Fruit fly (Drosophila melanogaster): ENCODE results near the gene CG17834.

Gene CG17834

DNA sequence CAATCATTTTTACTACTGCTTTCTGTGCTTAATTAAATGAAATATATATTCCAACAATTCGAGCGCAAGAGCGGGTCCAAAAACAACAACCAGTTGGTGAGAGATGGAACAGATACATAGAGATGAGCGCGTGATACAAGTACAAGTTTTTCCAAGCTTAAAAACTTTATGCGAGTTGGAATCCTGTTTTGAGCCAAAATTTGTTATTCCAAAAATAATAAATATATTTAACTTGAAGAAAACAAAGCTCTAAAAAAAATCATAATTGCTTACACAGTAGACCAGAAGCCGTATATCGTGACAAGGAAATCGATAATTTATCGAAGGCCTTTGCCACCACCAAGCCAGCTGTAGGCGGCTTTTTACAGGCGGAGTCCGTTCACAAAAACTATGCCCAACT is 14.2 kb upstream of the CG17834 start, which contains the start of the genes CG13097 and PIG-U (continued):
- TF ChIP-seq grn (GFP tag; optimal IDR thresholded peaks at IDR 0.05), result no peak
- no peak for TF ChIP-seq chinmo (GFP tag; IDR thresholded peaks at IDR 0.05; ENCODE audit: partially characterized antibody)
- peak; percentile 78 for TF ChIP-seq HLH54F (GFP tag; optimal IDR thresholded peaks at IDR 0.05)
- no peak for TF ChIP-seq Elba2 (GFP tag; optimal IDR thresholded peaks at IDR 0.05)
- peak; percentile 83 for TF ChIP-seq CG32532 (GFP tag; IDR thresholded peaks at IDR 0.05)
- peak; percentile 24 for TF ChIP-seq CG12769 (tag; optimal IDR thresholded peaks at IDR 0.05)
- peak; percentile 84; the same call in 2 of the 3 replicates for TF ChIP-seq ken (GFP tag; IDR thresholded peaks at IDR 0.05)
- peak; percentile 77 for TF ChIP-seq nerfin-2 (GFP tag; IDR thresholded peaks at IDR 0.05; ENCODE audit: partially characterized antibody)
- TF ChIP-seq pfk (GFP tag; optimal IDR thresholded peaks at IDR 0.05), result peak; percentile 8
- peak; percentile 81 for TF ChIP-seq dm (GFP tag; optimal IDR thresholded peaks at IDR 0.05)
- TF ChIP-seq CG7357 (GFP tag; IDR thresholded peaks at IDR 0.05), result peak; percentile 52; the same call in 1 of the 3 replicates
- peak; percentile 13 for TF ChIP-seq CTCF (GFP tag; optimal IDR thresholded peaks at IDR 0.05)
- peak; percentile 70 for TF ChIP-seq cwo (GFP tag; optimal IDR thresholded peaks at IDR 0.05)
- TF ChIP-seq aop (GFP tag; IDR thresholded peaks at IDR 0.05), result no peak
- TF ChIP-seq Chrac-16 (GFP tag; optimal IDR thresholded peaks at IDR 0.05), result peak; percentile 89
- peak; percentile 69 for TF ChIP-seq Bdp1 (GFP tag; optimal IDR thresholded peaks at IDR 0.05)
- peak; percentile 81 for TF ChIP-seq CHES-1-like (GFP tag; optimal IDR thresholded peaks at IDR 0.05)
- peak; percentile 67 for TF ChIP-seq CG10462 (GFP tag; optimal IDR thresholded peaks at IDR 0.05)
- TF ChIP-seq Sox102F (GFP tag; optimal IDR thresholded peaks at IDR 0.05), result no peak
- peak; percentile 71 for TF ChIP-seq CG10565 (GFP tag; optimal IDR thresholded peaks at IDR 0.05)
- TF ChIP-seq sens-2 (GFP tag; IDR thresholded peaks at IDR 0.05), result 0 out of 2 replicates have a peak, but pooled peaks have one; percentile 36
- peak; percentile 88 for TF ChIP-seq gem (tag; optimal IDR thresholded peaks at IDR 0.05)
- peak; percentile 91 for TF ChIP-seq Mad (GFP tag; optimal IDR thresholded peaks at IDR 0.05)
- peak; percentile 70 for TF ChIP-seq croc (GFP tag; conservative IDR thresholded peaks at IDR 0.05)
- peak; percentile 84 for TF ChIP-seq bab2 (GFP tag; optimal IDR thresholded peaks at IDR 0.05)
- no peak for TF ChIP-seq CG6254 (GFP tag; optimal IDR thresholded peaks at IDR 0.05)
- TF ChIP-seq gcm (GFP tag; optimal IDR thresholded peaks at IDR 0.05), result no peak
- peak; percentile 50 for TF ChIP-seq CG16863 (GFP tag; optimal IDR thresholded peaks at IDR 0.05)
- peak; percentile 80 for TF ChIP-seq CG33557 (GFP tag; optimal IDR thresholded peaks at IDR 0.05)
- TF ChIP-seq zfh2 (GFP tag; optimal IDR thresholded peaks at IDR 0.05), result peak; percentile 85
- TF ChIP-seq CG14014 (GFP tag; IDR thresholded peaks at IDR 0.05), result peak; percentile 73
- TF ChIP-seq CG11504 (tag; optimal IDR thresholded peaks at IDR 0.05), result no peak
- TF ChIP-seq BEAF-32 (GFP tag; optimal IDR thresholded peaks at IDR 0.05), result peak; percentile 94
- TF ChIP-seq toy (GFP tag; IDR thresholded peaks at IDR 0.05), result no peak
- no peak for TF ChIP-seq ab (GFP tag; optimal IDR thresholded peaks at IDR 0.05)
- TF ChIP-seq Abd-B (GFP tag; optimal IDR thresholded peaks at IDR 0.05), result peak; percentile 64
- peak; percentile 44 for TF ChIP-seq crc (GFP tag; optimal IDR thresholded peaks at IDR 0.05)
- TF ChIP-seq crol (GFP tag; IDR thresholded peaks at IDR 0.05), result no peak
- no peak for TF ChIP-seq Tbp (GFP tag; optimal IDR thresholded peaks at IDR 0.05)
- peak; percentile 85 for TF ChIP-seq dysf (GFP tag; IDR thresholded peaks at IDR 0.05)
- no peak for TF ChIP-seq CG8478 (optimal IDR thresholded peaks at IDR 0.05)
- TF ChIP-seq CG12942 (GFP tag; optimal IDR thresholded peaks at IDR 0.05), result peak; percentile 85
- TF ChIP-seq her (GFP tag; optimal IDR thresholded peaks at IDR 0.05), result no peak
- peak; percentile 71 for TF ChIP-seq CG8765 (GFP tag; IDR thresholded peaks at IDR 0.05)
- peak; percentile 6 for TF ChIP-seq CG15073 (GFP tag; optimal IDR thresholded peaks at IDR 0.05)
- peak; percentile 79 for TF ChIP-seq Opbp (GFP tag; IDR thresholded peaks at IDR 0.05; ENCODE audit: partially characterized antibody)
- TF ChIP-seq Sry-β (GFP tag; optimal IDR thresholded peaks at IDR 0.05), result peak; percentile 55
- TF ChIP-seq sna (GFP tag; IDR thresholded peaks at IDR 0.05; ENCODE audit: partially characterized antibody), result peak; percentile 98
- TF ChIP-seq stc (GFP tag; IDR thresholded peaks at IDR 0.05), result peak; percentile 55
- TF ChIP-seq HLH4C (GFP tag; IDR thresholded peaks at IDR 0.05; ENCODE audit: partially characterized antibody), result peak; percentile 86
- TF ChIP-seq scrt (GFP tag; optimal IDR thresholded peaks at IDR 0.05), result peak; percentile 66
- peak; percentile 77 for TF ChIP-seq CG9727 (GFP tag; optimal IDR thresholded peaks at IDR 0.05)
